Worm (Caenorhabditis elegans) whole organism, midembryonic: ENCODE data around the gene pdi-2.

ENCODE experiments used
- T22C8.4 ChIP-seq: fragments of 200-800 bp; sonication (Bioruptor generic); IDR thresholded peaks from 2 replicates; pipeline ENCODE4 v1.3.6; 2022; ENCODE audit warnings: missing genetic modification characterization, missing compliant biosample characterization
- flt-1 ChIP-seq: fragments of 200-800 bp; sonication (Bioruptor generic); IDR thresholded peaks from 2 replicates; pipeline ENCODE4 v1.3.6; 2022; ENCODE audit warnings: missing genetic modification characterization, missing compliant biosample characterization
- klf-2 ChIP-seq: fragments of 200-800 bp; sonication (Bioruptor generic); conservative IDR thresholded peaks from 2 replicates; pipeline ENCODE4 v1.3.6; 2022; ENCODE audit warnings: missing genetic modification reagents, missing genetic modification characterization, missing compliant biosample characterization
- med-1 ChIP-seq: sonication (generic microtip); optimal IDR thresholded peaks from 2 replicates; lab custom pipeline; 2017; ENCODE audit warnings: missing genetic modification characterization, mild to moderate bottlenecking, missing compliant biosample characterization, antibody characterized with exemption, missing genetic modification reagents; ENCODE audit not compliant: insufficient read depth
- ref-1 ChIP-seq: fragments of 200-800 bp; sonication (Bioruptor generic); conservative IDR thresholded peaks from 2 replicates; pipeline ENCODE4 v1.3.6; 2022; ENCODE audit warnings: missing genetic modification reagents, missing genetic modification characterization, missing compliant biosample characterization
- tab-1 ChIP-seq: fragments of 200-800 bp; sonication (Bioruptor generic); IDR thresholded peaks from 2 replicates; pipeline ENCODE4 v1.3.6; 2022; ENCODE audit warnings: missing genetic modification characterization, missing compliant biosample characterization
- ztf-23 ChIP-seq: fragments of 200-800 bp; sonication (Bioruptor generic); IDR thresholded peaks from 2 replicates; pipeline ENCODE4 v1.3.6; 2022; ENCODE audit warnings: missing genetic modification reagents, missing genetic modification characterization, missing compliant biosample characterization
- ztf-29 ChIP-seq: fragments of 200-800 bp; sonication (Bioruptor generic); IDR thresholded peaks from 2 replicates; pipeline ENCODE4 v1.3.6; 2022; ENCODE audit warnings: missing genetic modification reagents, missing genetic modification characterization, missing compliant biosample characterization

DNA sequence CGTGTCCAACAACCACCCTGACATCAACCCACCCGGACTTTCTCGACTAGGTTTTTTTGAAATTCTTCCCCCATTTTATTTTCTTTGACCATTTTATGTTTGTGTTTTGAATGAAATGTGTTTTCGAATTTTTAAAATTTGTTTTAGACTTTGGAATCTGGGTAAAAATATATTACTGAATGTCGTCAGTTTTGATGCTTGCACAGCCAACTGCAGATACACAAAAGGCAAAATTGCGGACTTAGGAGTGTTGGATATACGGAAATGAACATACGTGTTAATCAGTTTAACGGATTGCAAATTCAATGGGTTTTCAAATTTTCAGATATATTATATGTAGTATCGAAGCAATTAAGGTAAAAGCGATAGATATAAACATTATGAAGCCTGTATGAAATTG, 7.2 kb upstream of the pdi-2 start:
- TF ChIP-seq T22C8.4: no peak
- TF ChIP-seq ref-1: no peak
- TF ChIP-seq flt-1 (GFP tag; lab: Robert Waterston, UW): no peak
- TF ChIP-seq ztf-23 (GFP tag; lab: Robert Waterston, UW): no peak
- no peak for TF ChIP-seq ztf-29 (GFP tag; lab: Robert Waterston, UW)
- TF ChIP-seq klf-2 (GFP tag; lab: Robert Waterston, UW): no peak
- TF ChIP-seq med-1 (GFP tag; lab: Kevin White, UChicago): no peak
- TF ChIP-seq tab-1 (GFP tag; lab: Robert Waterston, UW): no peak
